Worm (Caenorhabditis elegans) whole organism, L4 larva: ENCODE results near the gene F59B10.3.

ENCODE experiments used
- aly-2 ChIP-seq: sonication (generic microtip); optimal IDR thresholded peaks from 2 replicates; lab custom pipeline; 2018; ENCODE audit warnings: missing biosample characterization, missing genetic modification characterization
- jun-1 ChIP-seq: fragments of 150-350 bp; optimal IDR thresholded peaks from 2 replicates; lab custom pipeline; 2014; ENCODE audit warnings: missing biosample characterization, missing genetic modification reagents, missing genetic modification characterization
- nhr-11 ChIP-seq: fragments of 150-350 bp; optimal IDR thresholded peaks from 2 replicates; lab custom pipeline; 2014; ENCODE audit warnings: missing biosample characterization, missing genetic modification characterization
- nhr-237 ChIP-seq: sonication (generic microtip); optimal IDR thresholded peaks from 2 replicates; lab custom pipeline; 2017; ENCODE audit warnings: missing biosample characterization, missing genetic modification characterization
- pha-4 ChIP-seq, 2 experiments: fragments of 150-350 bp in 1 of 2; fragments of 200-800 bp in 1 of 2; sonication (Bioruptor generic) in 1 of 2; IDR thresholded peaks in 1 of 2; optimal IDR thresholded peaks in 1 of 2; 2 replicates each; pipeline versions ENCODE4 v1.3.6 to Lab custom; 2014 to 2022; ENCODE audit warnings: missing genetic modification characterization in 2 of 2, missing genetic modification reagents in 2 of 2, missing biosample characterization in 1 of 2, missing compliant biosample characterization in 1 of 2
- unc-62 ChIP-seq, 3 experiments: fragments of 150-350 bp in 1 of 3; sonication (generic microtip); optimal IDR thresholded peaks in 2 of 3; peaks in 1 of 3; 1 replicate in 1 of 3; 2 replicates in 2 of 3; lab custom pipeline; 2014 to 2017; ENCODE audit warnings: missing biosample characterization in 3 of 3, missing genetic modification characterization in 3 of 3, missing genetic modification reagents in 3 of 3, missing genotype in 1 of 3

DNA sequence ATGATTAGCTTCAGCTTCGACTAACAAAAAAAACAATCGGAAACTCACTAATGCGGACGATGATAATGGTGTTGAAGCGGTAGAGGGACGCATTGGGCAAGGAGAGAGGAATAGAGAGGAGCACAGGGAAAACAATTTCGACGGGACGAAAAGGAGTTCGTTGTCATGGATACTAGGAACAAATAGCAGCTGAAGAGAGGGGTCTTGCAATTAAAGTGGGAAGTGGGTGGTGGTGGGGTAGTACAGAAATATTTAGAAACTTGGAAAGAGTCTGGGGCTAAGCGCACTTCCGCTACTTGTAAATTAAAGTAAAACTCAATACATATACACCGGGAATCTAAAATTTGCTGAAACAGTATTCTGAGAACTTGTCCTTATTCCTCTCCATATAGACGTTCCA, 596 bp upstream of the F59B10.3 start, which contains the start of gene F59B10.2:
- TF ChIP-seq unc-62 (GFP tag; optimal IDR thresholded peaks at IDR 0.05 in 1 of 2; lab: Kevin White, UChicago) (no peak), unc-62 (tag; optimal IDR thresholded peaks at IDR 0.05; lab: Kevin White, UChicago) (no peak), aly-2 (tag; lab: Kevin White, UChicago) (no peak), jun-1 (tag; lab: Kevin White, UChicago) (no peak), nhr-11 (no peak), pha-4 (GFP tag; IDR thresholded peaks at IDR 0.05; lab: Robert Waterston, UW) (no peak), pha-4 (tag; optimal IDR thresholded peaks at IDR 0.05; lab: Kevin White, UChicago) (no peak), nhr-237 (tag; lab: Kevin White, UChicago) (no peak)
